Worm (Caenorhabditis elegans) whole organism, late embryonic: Measurements from ENCODE around the gene T25G12.6.
A peak's percentile ranks its signal among the peaks of the same experiment; 100 is the strongest.

Experiments
- C38D4.7 ChIP-seq: fragments of 200-800 bp; sonication (Bioruptor generic); optimal IDR thresholded peaks from 2 replicates; lab custom pipeline; 2018; ENCODE audit warnings: mild to moderate bottlenecking, missing genetic modification characterization, moderate library complexity, missing compliant biosample characterization
- K02D7.2 ChIP-seq: sonication (generic microtip); optimal IDR thresholded peaks from 2 replicates; lab custom pipeline; 2017; ENCODE audit warnings: mild to moderate bottlenecking, missing genetic modification characterization, missing compliant biosample characterization
- T23F11.4 ChIP-seq: fragments of 200-800 bp; sonication (Bioruptor generic); optimal IDR thresholded peaks from 2 replicates; lab custom pipeline; 2018; ENCODE audit warnings: mild to moderate bottlenecking, missing genetic modification characterization, missing compliant biosample characterization
- ahr-1 ChIP-seq: sonication (generic microtip); optimal IDR thresholded peaks from 2 replicates; lab custom pipeline; 2016; ENCODE audit warnings: missing genetic modification characterization, missing compliant biosample characterization
- ceh-14 ChIP-seq: sonication (generic microtip); optimal IDR thresholded peaks from 2 replicates; lab custom pipeline; 2016; ENCODE audit warnings: missing genotype, missing genetic modification characterization, missing compliant biosample characterization
- ceh-18 ChIP-seq: sonication (generic microtip); optimal IDR thresholded peaks from 2 replicates; lab custom pipeline; 2016; ENCODE audit warnings: missing genetic modification characterization, missing compliant biosample characterization
- ceh-19 ChIP-seq: fragments of 200-800 bp; sonication (Bioruptor generic); optimal IDR thresholded peaks from 2 replicates; lab custom pipeline; 2018; ENCODE audit warnings: mild to moderate bottlenecking, missing genetic modification characterization, missing compliant biosample characterization
- ceh-2 ChIP-seq: sonication (generic microtip); optimal IDR thresholded peaks from 2 replicates; lab custom pipeline; 2016; ENCODE audit warnings: missing genotype, missing genetic modification characterization, missing compliant biosample characterization
- ceh-24 ChIP-seq: sonication (generic microtip); optimal IDR thresholded peaks from 2 replicates; lab custom pipeline; 2016; ENCODE audit warnings: mild to moderate bottlenecking, missing genetic modification characterization, missing compliant biosample characterization
- ceh-31 ChIP-seq: sonication (generic microtip); optimal IDR thresholded peaks from 2 replicates; lab custom pipeline; 2016; ENCODE audit warnings: missing genetic modification characterization, missing compliant biosample characterization
- ceh-34 ChIP-seq: sonication (generic microtip); optimal IDR thresholded peaks from 2 replicates; lab custom pipeline; 2016; ENCODE audit warnings: mild to moderate bottlenecking, missing genetic modification characterization, missing compliant biosample characterization
- ceh-45 ChIP-seq: fragments of 200-800 bp; sonication (Bioruptor generic); IDR thresholded peaks from 2 replicates; pipeline ENCODE4 v1.3.6; 2022; ENCODE audit warnings: missing genetic modification reagents, missing genetic modification characterization, missing compliant biosample characterization
- ceh-48 ChIP-seq: sonication (generic microtip); optimal IDR thresholded peaks from 2 replicates; lab custom pipeline; 2016; ENCODE audit warnings: missing genetic modification characterization, inconsistent platforms, missing compliant biosample characterization
- ceh-9 ChIP-seq: sonication (generic microtip); optimal IDR thresholded peaks from 2 replicates; lab custom pipeline; 2016; ENCODE audit warnings: mild to moderate bottlenecking, missing genetic modification characterization, inconsistent platforms, missing compliant biosample characterization
- dve-1 ChIP-seq: sonication (generic microtip); optimal IDR thresholded peaks from 2 replicates; lab custom pipeline; 2017; ENCODE audit warnings: antibody characterized with exemption, mild to moderate bottlenecking, missing genetic modification characterization, missing compliant biosample characterization
- elt-2 ChIP-seq: sonication (generic microtip); optimal IDR thresholded peaks from 2 replicates; lab custom pipeline; 2016; ENCODE audit warnings: missing genetic modification reagents, missing genetic modification characterization, missing compliant biosample characterization
- elt-4 ChIP-seq: sonication (generic microtip); optimal IDR thresholded peaks from 2 replicates; lab custom pipeline; 2016; ENCODE audit warnings: missing genetic modification characterization, missing compliant biosample characterization
- ets-4 ChIP-seq: sonication (generic microtip); optimal IDR thresholded peaks from 2 replicates; lab custom pipeline; 2016; ENCODE audit warnings: missing genetic modification characterization, missing compliant biosample characterization
- eyg-1 ChIP-seq: sonication (generic microtip); optimal IDR thresholded peaks from 2 replicates; lab custom pipeline; 2016; ENCODE audit warnings: missing genotype, missing genetic modification characterization, missing compliant biosample characterization
- fax-1 ChIP-seq: sonication (generic microtip); optimal IDR thresholded peaks from 2 replicates; lab custom pipeline; 2016; ENCODE audit warnings: missing genotype, missing genetic modification characterization, missing compliant biosample characterization
- fkh-6 ChIP-seq: sonication (generic microtip); optimal IDR thresholded peaks from 2 replicates; lab custom pipeline; 2016; ENCODE audit warnings: missing genetic modification characterization, missing compliant biosample characterization
- hlh-15 ChIP-seq: sonication (generic microtip); optimal IDR thresholded peaks from 2 replicates; lab custom pipeline; 2016; ENCODE audit warnings: missing genetic modification characterization, missing compliant biosample characterization
- hlh-6 ChIP-seq: sonication (generic microtip); optimal IDR thresholded peaks from 2 replicates; lab custom pipeline; 2016; ENCODE audit warnings: missing genotype, missing genetic modification characterization, missing compliant biosample characterization
- lin-11 ChIP-seq: fragments of 200-800 bp; sonication (Bioruptor generic); optimal IDR thresholded peaks from 2 replicates; lab custom pipeline; 2018; ENCODE audit warnings: mild to moderate bottlenecking, missing genetic modification characterization, missing compliant biosample characterization
- nfya-1 ChIP-seq: sonication (generic microtip); optimal IDR thresholded peaks from 2 replicates; lab custom pipeline; 2017; ENCODE audit warnings: missing genetic modification characterization, mild to moderate bottlenecking, missing compliant biosample characterization, antibody characterized with exemption, moderate library complexity
- nhr-232 ChIP-seq: sonication (generic microtip); optimal IDR thresholded peaks from 2 replicates; lab custom pipeline; 2016; ENCODE audit warnings: missing genetic modification characterization, missing compliant biosample characterization
- pha-2 ChIP-seq: sonication (generic microtip); optimal IDR thresholded peaks from 2 replicates; lab custom pipeline; 2017; ENCODE audit warnings: mild to moderate bottlenecking, missing genetic modification characterization, missing compliant biosample characterization
- pqm-1 ChIP-seq: sonication (generic microtip); optimal IDR thresholded peaks from 2 replicates; lab custom pipeline; 2016; ENCODE audit warnings: missing genetic modification characterization, missing compliant biosample characterization
- pros-1 ChIP-seq: fragments of 150-350 bp; optimal IDR thresholded peaks from 2 replicates; lab custom pipeline; 2014; ENCODE audit warnings: missing biosample characterization, missing genetic modification reagents, missing genetic modification characterization
- ref-2 ChIP-seq: sonication (generic microtip); optimal IDR thresholded peaks from 2 replicates; lab custom pipeline; 2016; ENCODE audit warnings: missing genetic modification characterization, missing compliant biosample characterization
- rnt-1 ChIP-seq: sonication (generic microtip); optimal IDR thresholded peaks from 2 replicates; lab custom pipeline; 2016; ENCODE audit warnings: missing genetic modification characterization, missing compliant biosample characterization
- sdc-2 ChIP-seq: sonication (generic microtip); optimal IDR thresholded peaks from 2 replicates; lab custom pipeline; 2016; ENCODE audit warnings: missing genotype, missing genetic modification characterization, missing compliant biosample characterization
- sox-2 ChIP-seq: fragments of 200-800 bp; sonication (Bioruptor generic); IDR thresholded peaks from 2 replicates; pipeline ENCODE4 v1.3.6; 2022; ENCODE audit warnings: missing genetic modification reagents, missing genetic modification characterization, missing compliant biosample characterization
- tbx-2 ChIP-seq: sonication (generic microtip); optimal IDR thresholded peaks from 2 replicates; lab custom pipeline; 2016; ENCODE audit warnings: missing genetic modification characterization, missing compliant biosample characterization
- unc-42 ChIP-seq: sonication (generic microtip); optimal IDR thresholded peaks from 2 replicates; lab custom pipeline; 2016; ENCODE audit warnings: missing genotype, missing genetic modification characterization, missing compliant biosample characterization
- unc-55 ChIP-seq: sonication (generic microtip); optimal IDR thresholded peaks from 2 replicates; lab custom pipeline; 2017; ENCODE audit warnings: missing biosample characterization, missing genetic modification reagents, missing genetic modification characterization
- unc-86 ChIP-seq: sonication (generic microtip); optimal IDR thresholded peaks from 2 replicates; lab custom pipeline; 2016; ENCODE audit warnings: missing genetic modification characterization, missing compliant biosample characterization
- ztf-16 ChIP-seq: sonication (generic microtip); optimal IDR thresholded peaks from 2 replicates; lab custom pipeline; 2017; ENCODE audit warnings: missing genetic modification characterization, missing compliant biosample characterization

T25G12.6 gene

ce11 chrX:17234988-17235387 lies 5.0 kb upstream of the T25G12.6 start:
- TF ChIP-seq hlh-6 (tag; lab: Kevin White, UChicago), result no peak

- no peak for TF ChIP-seq sox-2
- no peak for TF ChIP-seq ztf-16 (tag; lab: Kevin White, UChicago)
- TF ChIP-seq ceh-45 (GFP tag; lab: Robert Waterston, UW), result no peak
- no peak for TF ChIP-seq ceh-18 (tag; lab: Kevin White, UChicago)
- TF ChIP-seq fkh-6 (tag; lab: Kevin White, UChicago), result no peak
- no peak for TF ChIP-seq ref-2 (tag; lab: Kevin White, UChicago)
These were observed 1.3 kb upstream of the T25G12.6 start, which contains the start of gene T25G12.3 for ce11 chrX:17231348-17231747. T25G12.3 (plus strand) TSS chrX:17231648.

ce11 chrX:17227376-17227775 lies 2.6 kb downstream of the T25G12.6 start:
- TF ChIP-seq tbx-2 (tag; lab: Kevin White, UChicago) (no peak), K02D7.2 (no peak), pha-2 (tag; lab: Kevin White, UChicago) (no peak), ceh-24 (tag; lab: Kevin White, UChicago) (no peak), fax-1 (tag; lab: Kevin White, UChicago) (no peak), nhr-232 (tag; lab: Kevin White, UChicago) (no peak), T23F11.4 (GFP tag; lab: Kevin White, UChicago) (no peak), ceh-45 (GFP tag; lab: Robert Waterston, UW) (no peak), sox-2 (no peak), pros-1 (tag; lab: Kevin White, UChicago) (no peak), fkh-6 (tag; lab: Kevin White, UChicago) (no peak), hlh-6 (tag; lab: Kevin White, UChicago) (no peak), ztf-16 (tag; lab: Kevin White, UChicago) (no peak)
- TF ChIP-seq, all 69 proteins: peak for 0

- TF ChIP-seq ceh-19 (GFP tag; lab: Kevin White, UChicago), result no peak
- TF ChIP-seq ceh-9 (tag; lab: Kevin White, UChicago), result no peak
- TF ChIP-seq elt-2 (tag; lab: Kevin White, UChicago), result no peak
- TF ChIP-seq sdc-2 (tag; lab: Kevin White, UChicago), result peak; percentile 56
- TF ChIP-seq eyg-1 (tag; lab: Kevin White, UChicago), result no peak
- no peak for TF ChIP-seq unc-55 (GFP tag; lab: Kevin White, UChicago)
- no peak for TF ChIP-seq pqm-1 (tag; lab: Kevin White, UChicago)
- no peak for TF ChIP-seq ceh-2
- peak; percentile 26 for TF ChIP-seq ceh-34 (tag; lab: Kevin White, UChicago)
- TF ChIP-seq ets-4, result no peak
- peak; percentile 19 for TF ChIP-seq unc-42 (tag; lab: Kevin White, UChicago)
- TF ChIP-seq ahr-1, result no peak
- TF ChIP-seq sox-2, result no peak
- no peak for TF ChIP-seq rnt-1 (tag; lab: Kevin White, UChicago)
- peak; percentile 79 for TF ChIP-seq ceh-48 (tag; lab: Kevin White, UChicago)
- TF ChIP-seq dve-1 (tag; lab: Kevin White, UChicago), result no peak
- no peak for TF ChIP-seq elt-4 (tag; lab: Kevin White, UChicago)
- TF ChIP-seq nfya-1, result peak; percentile 5
- TF ChIP-seq tbx-2 (tag; lab: Kevin White, UChicago), result peak; percentile 30
- TF ChIP-seq C38D4.7 (GFP tag; lab: Kevin White, UChicago), result no peak
- TF ChIP-seq unc-86 (tag; lab: Kevin White, UChicago), result no peak
- TF ChIP-seq ref-2 (tag; lab: Kevin White, UChicago), result peak; percentile 6
- TF ChIP-seq lin-11 (tag; lab: Kevin White, UChicago), result no peak
- no peak for TF ChIP-seq fkh-6 (tag; lab: Kevin White, UChicago)
- no peak for TF ChIP-seq hlh-15 (tag; lab: Kevin White, UChicago)
- TF ChIP-seq ceh-14 (tag; lab: Kevin White, UChicago), result no peak
- peak; percentile 45 for TF ChIP-seq ceh-31 (tag; lab: Kevin White, UChicago)
These were observed 8.0 kb downstream of the T25G12.6 start, which contains the start of gene rab-6.2 for ce11 chrX:17221873-17222525. rab-6.2 (plus strand) TSS chrX:17222475.
